Worm (Caenorhabditis elegans): ENCODE measurements around the gene srw-79.

Gene srw-79

DNA sequence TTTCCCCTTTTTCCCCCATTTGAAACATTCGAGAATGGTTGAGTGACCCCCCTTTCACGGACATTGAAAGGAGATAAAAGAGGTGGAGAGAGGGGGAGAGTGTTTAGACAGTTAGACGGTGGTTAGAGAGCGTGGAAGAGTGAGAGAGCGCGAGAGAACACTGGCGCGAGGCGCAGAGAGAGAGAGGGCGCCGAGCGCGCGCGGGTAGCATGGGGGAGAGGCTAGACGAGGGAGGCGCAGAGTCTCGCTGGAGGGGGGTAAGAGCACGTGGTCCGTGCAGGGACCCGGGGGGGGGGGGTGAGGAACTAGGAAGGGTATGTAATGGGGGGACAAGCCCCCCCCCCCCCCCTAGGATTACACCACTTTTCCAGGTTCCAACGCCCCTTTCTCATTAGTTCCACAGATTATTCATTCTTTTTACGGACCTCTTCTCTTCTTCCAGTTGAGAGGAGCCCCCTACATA lies 27.4 kb downstream of the srw-79 start (continued):
- TF ChIP-seq nhr-25 (tag; optimal IDR thresholded peaks at IDR 0.05), result peak; percentile 97
- no peak for TF ChIP-seq nhr-237 (tag; optimal IDR thresholded peaks at IDR 0.05)
- TF ChIP-seq pha-4 (tag; optimal IDR thresholded peaks at IDR 0.05), result peak; percentile 97
- no peak for TF ChIP-seq nhr-12 (tag; optimal IDR thresholded peaks at IDR 0.05)
- TF ChIP-seq elt-1 (tag; optimal IDR thresholded peaks at IDR 0.05), result peak; percentile 84
- TF ChIP-seq snpc-4 (tag; optimal IDR thresholded peaks at IDR 0.05), result peak; percentile 47
- TF ChIP-seq unc-39 (tag; optimal IDR thresholded peaks at IDR 0.05), result no peak
- no peak for TF ChIP-seq ceh-9 (tag; optimal IDR thresholded peaks at IDR 0.05)
- TF ChIP-seq jun-1 (tag; optimal IDR thresholded peaks at IDR 0.05), result peak; percentile 98
- TF ChIP-seq nhr-67 (tag; optimal IDR thresholded peaks at IDR 0.05), result no peak

DNA sequence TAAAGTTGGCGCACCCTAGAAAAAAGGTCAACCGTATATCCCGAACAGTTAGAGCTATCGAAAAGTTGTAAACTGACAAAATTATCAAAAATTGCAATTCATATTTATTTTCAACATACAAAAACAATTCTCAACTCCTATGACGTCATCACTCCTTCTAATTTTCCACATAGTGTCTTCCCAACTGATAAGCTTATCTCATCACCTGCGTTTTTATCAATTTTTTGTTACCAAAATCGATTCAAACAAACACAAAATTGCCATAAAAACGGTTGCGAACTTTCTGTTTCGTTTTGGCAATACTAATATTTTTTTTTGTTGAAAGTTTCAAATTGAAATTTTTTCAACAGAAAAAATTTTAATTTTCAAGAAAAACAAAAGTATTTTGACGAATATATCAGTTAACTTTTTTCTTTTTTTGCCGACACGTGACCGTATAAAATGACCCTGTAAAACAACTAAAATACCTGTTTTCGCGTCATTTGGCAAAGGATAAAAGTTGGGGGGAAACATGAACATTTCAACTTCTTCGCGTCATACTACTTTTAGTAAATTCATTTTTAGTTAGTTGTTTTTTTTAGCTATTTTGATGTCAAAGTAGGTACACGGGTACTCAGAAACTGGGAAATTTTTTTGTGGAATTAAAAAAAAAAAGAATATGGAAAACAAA lies 29.2 kb downstream of the srw-79 start:
- TF ChIP-seq snpc-4 (tag; optimal IDR thresholded peaks at IDR 0.05), result no peak
- no peak for TF ChIP-seq nhr-237 (tag; optimal IDR thresholded peaks at IDR 0.05)
- TF ChIP-seq ceh-16 (tag; optimal IDR thresholded peaks at IDR 0.05), result no peak
- TF ChIP-seq elt-3 (tag; optimal IDR thresholded peaks at IDR 0.05), result no peak
- TF ChIP-seq elt-2 (tag; optimal IDR thresholded peaks at IDR 0.05), result peak; percentile 96
- no peak for TF ChIP-seq fos-1 (tag; optimal IDR thresholded peaks at IDR 0.05)
- TF ChIP-seq nhr-12 (tag; optimal IDR thresholded peaks at IDR 0.05), result no peak
- TF ChIP-seq nhr-67 (tag; optimal IDR thresholded peaks at IDR 0.05), result no peak
- no peak for TF ChIP-seq nhr-77 (tag; optimal IDR thresholded peaks at IDR 0.05)
- no peak for TF ChIP-seq nhr-43 (tag; optimal IDR thresholded peaks at IDR 0.05; ENCODE audit: poor library complexity, severe bottlenecking)
- no peak for TF ChIP-seq nhr-23 (tag; optimal IDR thresholded peaks at IDR 0.05)
- no peak for TF ChIP-seq unc-62 (GFP tag; optimal IDR thresholded peaks at IDR 0.05)
- TF ChIP-seq pha-4 (tag; optimal IDR thresholded peaks at IDR 0.05), result peak; percentile 70
- no peak for TF ChIP-seq lin-39 (tag; optimal IDR thresholded peaks at IDR 0.05)
- TF ChIP-seq jun-1 (tag; optimal IDR thresholded peaks at IDR 0.05), result peak; percentile 37
- TF ChIP-seq R02D3.7 (tag; optimal IDR thresholded peaks at IDR 0.05), result no peak
- peak; percentile 16 for TF ChIP-seq ztf-4 (tag; optimal IDR thresholded peaks at IDR 0.05)
- TF ChIP-seq lin-15B (tag; optimal IDR thresholded peaks at IDR 0.05), result no peak
- peak; percentile 24 for TF ChIP-seq ceh-28 (tag; optimal IDR thresholded peaks at IDR 0.05)
- TF ChIP-seq egl-5 (tag; optimal IDR thresholded peaks at IDR 0.05), result no peak
- peak; percentile 69 for TF ChIP-seq pqm-1 (tag; optimal IDR thresholded peaks at IDR 0.05)
- no peak for TF ChIP-seq nhr-76 (tag; optimal IDR thresholded peaks at IDR 0.05)
- no peak for TF ChIP-seq ztf-11 (tag; optimal IDR thresholded peaks at IDR 0.05)
- TF ChIP-seq fkh-10 (GFP tag; optimal IDR thresholded peaks at IDR 0.05), result no peak
- TF ChIP-seq nhr-28 (tag; optimal IDR thresholded peaks at IDR 0.05), result no peak
- no peak for TF ChIP-seq daf-12 (tag; optimal IDR thresholded peaks at IDR 0.05)
- no peak for TF ChIP-seq skn-1 (tag; optimal IDR thresholded peaks at IDR 0.05)
- TF ChIP-seq ceh-82 (tag; optimal IDR thresholded peaks at IDR 0.05), result no peak
- TF ChIP-seq eor-1 (tag; optimal IDR thresholded peaks at IDR 0.05), result no peak
- TF ChIP-seq mdl-1 (tag; optimal IDR thresholded peaks at IDR 0.05), result no peak
- no peak for TF ChIP-seq sea-2 (GFP tag; optimal IDR thresholded peaks at IDR 0.05)

DNA sequence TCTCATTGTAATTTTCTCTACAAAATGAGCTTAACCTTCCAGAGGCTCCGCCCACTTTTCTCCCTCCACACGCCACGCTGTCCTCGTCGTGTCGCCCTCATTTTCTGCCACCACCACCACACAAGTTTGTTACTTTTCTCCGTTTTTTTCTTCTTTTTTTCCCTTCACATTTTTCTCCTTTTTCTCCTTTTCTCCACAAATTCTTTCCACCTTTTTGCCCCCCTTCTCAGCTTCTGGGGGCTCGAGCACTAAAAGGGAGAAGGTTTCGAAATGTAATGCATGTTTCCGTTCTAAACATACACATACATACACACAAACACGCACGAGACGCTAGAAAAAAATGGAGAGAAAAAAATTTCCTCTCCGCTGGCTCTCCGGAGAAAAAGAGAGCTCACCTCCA lies 30.1 kb downstream of the srw-79 start, which contains the start of gene nhr-88:
nhr-88 (plus strand) TSS at position 43 of the 400 bp plus-strand sequence.
- TF ChIP-seq ama-1 (optimal IDR thresholded peaks at IDR 0.05) (peak; percentile 43), nhr-28 (tag; optimal IDR thresholded peaks at IDR 0.05) (no peak), nhr-76 (tag; optimal IDR thresholded peaks at IDR 0.05) (no peak), elt-3 (tag; optimal IDR thresholded peaks at IDR 0.05) (no peak), lin-15B (tag; optimal IDR thresholded peaks at IDR 0.05) (no peak), hmg-11 (tag; optimal IDR thresholded peaks at IDR 0.05) (peak; percentile 52), ceh-16 (tag; optimal IDR thresholded peaks at IDR 0.05) (no peak), nfya-1 (tag; optimal IDR thresholded peaks at IDR 0.05; ENCODE audit: insufficient read depth) (peak; percentile 49), nhr-23 (tag; optimal IDR thresholded peaks at IDR 0.05) (no peak), elt-1 (tag; optimal IDR thresholded peaks at IDR 0.05) (no peak), zag-1 (tag; optimal IDR thresholded peaks at IDR 0.05) (no peak), aly-2 (tag; optimal IDR thresholded peaks at IDR 0.05) (no peak), R02D3.7 (tag; optimal IDR thresholded peaks at IDR 0.05) (no peak), nhr-43 (tag; optimal IDR thresholded peaks at IDR 0.05; ENCODE audit: poor library complexity, severe bottlenecking) (no peak)

Measured in whole organism, L3 larva.